Worm (Caenorhabditis elegans) whole organism, L1 larva: ENCODE data around the gene far-8.

ENCODE experiments used
- C04F5.9 ChIP-seq: sonication (generic microtip); optimal IDR thresholded peaks from 2 replicates; lab custom pipeline; 2016; ENCODE audit warnings: missing genetic modification characterization, missing compliant biosample characterization
- C16A3.4 ChIP-seq: fragments of 150-350 bp; optimal IDR thresholded peaks from 2 replicates; lab custom pipeline; 2014; ENCODE audit warnings: missing biosample characterization, missing genetic modification characterization
- C34B4.2 ChIP-seq: sonication (generic microtip); optimal IDR thresholded peaks from 2 replicates; lab custom pipeline; 2017; ENCODE audit warnings: mild to moderate bottlenecking, missing genetic modification characterization, missing compliant biosample characterization
- Y116A8C.19 ChIP-seq: sonication (generic microtip); optimal IDR thresholded peaks from 2 replicates; lab custom pipeline; 2016; ENCODE audit warnings: missing compliant biosample characterization, missing genetic modification characterization, borderline replicate concordance
- alr-1 ChIP-seq: fragments of 200-800 bp; sonication (Bioruptor generic); optimal IDR thresholded peaks from 2 replicates; lab custom pipeline; 2018; ENCODE audit warnings: borderline replicate concordance, mild to moderate bottlenecking, missing genetic modification characterization, missing compliant biosample characterization
- aly-2 ChIP-seq: fragments of 150-350 bp; optimal IDR thresholded peaks from 2 replicates; lab custom pipeline; 2014; ENCODE audit warnings: missing biosample characterization, missing genetic modification characterization
- ama-1 ChIP-seq: fragments of 150-350 bp; optimal IDR thresholded peaks from 2 replicates; lab custom pipeline; 2014
- blmp-1 ChIP-seq: fragments of 150-350 bp; optimal IDR thresholded peaks from 2 replicates; lab custom pipeline; 2014; ENCODE audit warnings: missing biosample characterization, missing genetic modification characterization
- ceh-8 ChIP-seq: fragments of 200-800 bp; sonication (Bioruptor generic); optimal IDR thresholded peaks from 2 replicates; lab custom pipeline; 2018; ENCODE audit warnings: mild to moderate bottlenecking, missing genetic modification characterization, moderate library complexity, missing compliant biosample characterization
- ceh-88 ChIP-seq: fragments of 200-800 bp; sonication (Bioruptor generic); IDR thresholded peaks from 2 replicates; pipeline ENCODE4 v1.3.6; 2022; ENCODE audit warnings: missing genetic modification characterization, missing compliant biosample characterization
- ceh-90 ChIP-seq: sonication (generic microtip); optimal IDR thresholded peaks from 2 replicates; lab custom pipeline; 2016; ENCODE audit warnings: missing genetic modification characterization, missing compliant biosample characterization
- dpl-1 ChIP-seq, 3 experiments: fragments of 150-350 bp in 2 of 3; sonication (generic microtip) in 1 of 3; optimal IDR thresholded peaks; 2 replicates each; lab custom pipeline; 2014 to 2017; ENCODE audit warnings: missing biosample characterization in 3 of 3, missing genetic modification characterization in 3 of 3, missing genetic modification reagents in 3 of 3
- dsc-1 ChIP-seq: sonication (generic microtip); optimal IDR thresholded peaks from 2 replicates; lab custom pipeline; 2016; ENCODE audit warnings: mild to moderate bottlenecking, missing genetic modification characterization, missing compliant biosample characterization
- efl-1 ChIP-seq, 4 experiments: fragments of 150-350 bp; optimal IDR thresholded peaks in 3 of 4; peaks in 1 of 4; 1 replicate in 1 of 4; 2 replicates in 3 of 4; lab custom pipeline; 2014; ENCODE audit warnings: missing biosample characterization in 2 of 4, missing genetic modification characterization in 2 of 4, missing genetic modification reagents in 2 of 4
- elt-2 ChIP-seq: sonication (generic microtip); optimal IDR thresholded peaks from 2 replicates; lab custom pipeline; 2016; ENCODE audit warnings: missing genetic modification characterization, mild to moderate bottlenecking, inconsistent platforms, missing compliant biosample characterization, missing genetic modification reagents
- elt-3 ChIP-seq, 6 experiments: fragments of 150-350 bp in 1 of 6; sonication (generic microtip); optimal IDR thresholded peaks; 2 replicates each; lab custom pipeline; 2017 to 2018; ENCODE audit warnings: missing biosample characterization in 6 of 6, missing genetic modification characterization in 6 of 6, inconsistent platforms in 1 of 6
- fkh-10 ChIP-seq: sonication (generic microtip); optimal IDR thresholded peaks from 2 replicates; lab custom pipeline; 2017; ENCODE audit warnings: missing biosample characterization, missing genetic modification reagents, missing genetic modification characterization
- fkh-8 ChIP-seq: sonication (generic microtip); optimal IDR thresholded peaks from 2 replicates; lab custom pipeline; 2016; ENCODE audit warnings: mild to moderate bottlenecking, missing genetic modification characterization, missing compliant biosample characterization
- fos-1 ChIP-seq: fragments of 150-350 bp; optimal IDR thresholded peaks from 2 replicates; lab custom pipeline; 2014; ENCODE audit warnings: missing biosample characterization, missing genetic modification characterization
- grh-1 ChIP-seq: fragments of 200-800 bp; sonication (Bioruptor generic); IDR thresholded peaks from 2 replicates; pipeline ENCODE4 v1.3.6; 2022; ENCODE audit warnings: missing genetic modification reagents, missing genetic modification characterization, missing compliant biosample characterization
- hlh-17 ChIP-seq: fragments of 200-800 bp; sonication (Bioruptor generic); optimal IDR thresholded peaks from 2 replicates; lab custom pipeline; 2018; ENCODE audit warnings: missing genetic modification characterization, mild to moderate bottlenecking, missing compliant biosample characterization, moderate library complexity, borderline replicate concordance
- hpl-2 ChIP-seq: fragments of 150-350 bp; optimal IDR thresholded peaks from 2 replicates; lab custom pipeline; 2014; ENCODE audit warnings: missing biosample characterization, missing genetic modification reagents, missing genetic modification characterization
- irx-1 ChIP-seq: sonication (generic microtip); optimal IDR thresholded peaks from 2 replicates; lab custom pipeline; 2016; ENCODE audit warnings: missing genetic modification characterization, missing compliant biosample characterization
- jun-1 ChIP-seq: fragments of 150-350 bp; optimal IDR thresholded peaks from 2 replicates; lab custom pipeline; 2014; ENCODE audit warnings: missing biosample characterization, missing genetic modification reagents, missing genetic modification characterization
- lin-13 ChIP-seq: fragments of 150-350 bp; optimal IDR thresholded peaks from 2 replicates; lab custom pipeline; 2014; ENCODE audit warnings: missing biosample characterization, missing genetic modification reagents, missing genetic modification characterization
- lin-14 ChIP-seq: fragments of 200-800 bp; sonication (Bioruptor generic); optimal IDR thresholded peaks from 2 replicates; lab custom pipeline; 2018; ENCODE audit warnings: mild to moderate bottlenecking, missing genetic modification characterization, moderate library complexity, missing compliant biosample characterization
- lin-15B ChIP-seq: fragments of 150-350 bp; sonication (generic microtip); optimal IDR thresholded peaks from 3 replicates; lab custom pipeline; 2014; ENCODE audit warnings: missing biosample characterization, missing genetic modification characterization
- lin-39 ChIP-seq: fragments of 150-350 bp; optimal IDR thresholded peaks from 2 replicates; lab custom pipeline; 2014; ENCODE audit warnings: missing biosample characterization, missing genetic modification reagents, missing genetic modification characterization
- lir-3 ChIP-seq: sonication (generic microtip); optimal IDR thresholded peaks from 2 replicates; lab custom pipeline; 2016; ENCODE audit warnings: mild to moderate bottlenecking, missing genetic modification characterization, moderate library complexity, missing compliant biosample characterization; ENCODE audit not compliant: poor library complexity
- lsy-2 ChIP-seq, 2 experiments: fragments of 150-350 bp; optimal IDR thresholded peaks; 2 replicates each; lab custom pipeline; 2014; ENCODE audit warnings: missing biosample characterization in 2 of 2, missing genetic modification characterization in 2 of 2
- mef-2 ChIP-seq: fragments of 150-350 bp; optimal IDR thresholded peaks from 2 replicates; lab custom pipeline; 2014; ENCODE audit warnings: missing biosample characterization, missing genetic modification characterization
- mep-1 ChIP-seq: fragments of 150-350 bp; optimal IDR thresholded peaks from 2 replicates; lab custom pipeline; 2014; ENCODE audit warnings: missing biosample characterization, missing genetic modification characterization
- nhr-11 ChIP-seq: fragments of 150-350 bp; optimal IDR thresholded peaks from 2 replicates; lab custom pipeline; 2014; ENCODE audit warnings: missing biosample characterization, missing genetic modification characterization
- nhr-12 ChIP-seq: sonication (generic microtip); optimal IDR thresholded peaks from 2 replicates; lab custom pipeline; 2017; ENCODE audit warnings: missing biosample characterization, missing genetic modification characterization
- nhr-19 ChIP-seq: fragments of 200-800 bp; sonication (Bioruptor generic); conservative IDR thresholded peaks from 2 replicates; pipeline ENCODE4 v1.3.6; 2022; ENCODE audit warnings: missing genetic modification characterization, missing compliant biosample characterization
- nhr-20 ChIP-seq: sonication (generic microtip); optimal IDR thresholded peaks from 2 replicates; lab custom pipeline; 2016; ENCODE audit warnings: mild to moderate bottlenecking, missing genetic modification characterization, missing compliant biosample characterization
- nhr-28 ChIP-seq: fragments of 150-350 bp; optimal IDR thresholded peaks from 2 replicates; lab custom pipeline; 2014; ENCODE audit warnings: missing biosample characterization, missing genetic modification characterization
- nhr-47 ChIP-seq: sonication (generic microtip); optimal IDR thresholded peaks from 2 replicates; lab custom pipeline; 2016; ENCODE audit warnings: mild to moderate bottlenecking, missing genetic modification characterization, moderate library complexity, missing compliant biosample characterization
- nhr-71 ChIP-seq: sonication (generic microtip); optimal IDR thresholded peaks from 2 replicates; lab custom pipeline; 2016; ENCODE audit warnings: mild to moderate bottlenecking, missing genetic modification characterization, moderate library complexity, missing compliant biosample characterization
- nhr-84 ChIP-seq: sonication (generic microtip); optimal IDR thresholded peaks from 2 replicates; lab custom pipeline; 2017; ENCODE audit warnings: missing biosample characterization, missing genetic modification characterization
- pqm-1 ChIP-seq: sonication (generic microtip); optimal IDR thresholded peaks from 3 replicates; lab custom pipeline; 2017; ENCODE audit warnings: missing biosample characterization, missing genetic modification characterization
- snu-23 ChIP-seq: sonication (generic microtip); optimal IDR thresholded peaks from 2 replicates; lab custom pipeline; 2016; ENCODE audit warnings: missing genetic modification characterization, missing compliant biosample characterization
- sptf-1 ChIP-seq: fragments of 150-350 bp; optimal IDR thresholded peaks from 2 replicates; lab custom pipeline; 2014; ENCODE audit warnings: missing biosample characterization, missing genetic modification characterization
- sup-37 ChIP-seq: fragments of 200-800 bp; sonication (Bioruptor generic); optimal IDR thresholded peaks from 2 replicates; lab custom pipeline; 2018; ENCODE audit warnings: mild to moderate bottlenecking, missing genetic modification characterization, missing compliant biosample characterization
- swsn-7 ChIP-seq: sonication (generic microtip); optimal IDR thresholded peaks from 2 replicates; lab custom pipeline; 2016; ENCODE audit warnings: missing genetic modification characterization, missing compliant biosample characterization
- unc-130 ChIP-seq: fragments of 150-350 bp; optimal IDR thresholded peaks from 2 replicates; lab custom pipeline; 2017; ENCODE audit warnings: missing biosample characterization, missing genetic modification characterization, inconsistent platforms
- unc-98 ChIP-seq: fragments of 200-800 bp; sonication (Bioruptor generic); IDR thresholded peaks from 2 replicates; pipeline ENCODE4 v1.3.6; 2022; ENCODE audit warnings: missing genetic modification characterization, missing compliant biosample characterization
- xbp-1 ChIP-seq: sonication (generic microtip); optimal IDR thresholded peaks from 2 replicates; lab custom pipeline; 2016; ENCODE audit warnings: missing genetic modification characterization, missing compliant biosample characterization
- zag-1 ChIP-seq: fragments of 150-350 bp; optimal IDR thresholded peaks from 2 replicates; lab custom pipeline; 2014; ENCODE audit warnings: missing biosample characterization, missing genetic modification characterization
- zip-4 ChIP-seq: fragments of 200-800 bp; sonication (Bioruptor generic); optimal IDR thresholded peaks from 2 replicates; lab custom pipeline; 2018; ENCODE audit warnings: mild to moderate bottlenecking, missing genetic modification characterization, moderate library complexity, missing compliant biosample characterization

The far-8 gene

DNA sequence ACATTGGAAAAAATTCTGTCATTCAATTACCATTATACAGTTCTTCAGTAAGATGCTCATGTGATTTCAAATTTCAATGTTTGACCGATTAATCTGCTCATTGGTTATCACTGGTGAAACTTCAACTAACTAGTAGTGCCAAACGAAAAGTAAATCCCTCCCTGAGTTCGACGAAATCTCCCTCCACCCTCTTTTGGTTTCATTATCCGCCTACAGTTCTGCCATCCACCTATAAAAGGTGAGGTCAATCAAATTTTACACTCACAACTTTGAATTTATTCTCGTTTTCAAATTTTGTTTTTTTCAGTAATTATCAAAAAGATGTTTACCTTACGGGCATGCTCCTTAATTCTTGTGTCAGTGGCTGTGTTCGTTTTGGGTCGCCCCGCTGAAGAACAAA is at the start of gene far-8:
Gene far-8 (plus strand): TSS at position 301 of the 400 bp plus-strand sequence.
- no peak for TF ChIP-seq mep-1 (tag; lab: Kevin White, UChicago)
- TF ChIP-seq hpl-2 (GFP tag; lab: Kevin White, UChicago) = no peak
- no peak for TF ChIP-seq lin-15B
- no peak for TF ChIP-seq xbp-1 (tag; lab: Kevin White, UChicago)
- no peak for TF ChIP-seq nhr-71
- TF ChIP-seq lir-3 (tag; lab: Kevin White, UChicago) = no peak
- no peak for TF ChIP-seq C34B4.2 (tag; lab: Kevin White, UChicago)
- TF ChIP-seq sup-37 (GFP tag; lab: Kevin White, UChicago) = no peak
- TF ChIP-seq dsc-1 (tag; lab: Kevin White, UChicago) = no peak
- TF ChIP-seq efl-1 (optimal IDR thresholded peaks at IDR 0.05; lab: Kevin White, UChicago) = no peak
- no peak for TF ChIP-seq efl-1 (GFP tag; optimal IDR thresholded peaks at IDR 0.05 in 1 of 2; lab: Kevin White, UChicago)
- TF ChIP-seq dpl-1 (GFP tag; optimal IDR thresholded peaks at IDR 0.05; lab: Kevin White, UChicago) = no peak
- no peak for TF ChIP-seq nhr-47
- TF ChIP-seq C16A3.4 = no peak
- no peak for TF ChIP-seq C04F5.9 (tag; lab: Kevin White, UChicago)
- no peak for TF ChIP-seq aly-2 (tag; lab: Kevin White, UChicago)
- TF ChIP-seq pqm-1 (tag; lab: Kevin White, UChicago) = no peak
- TF ChIP-seq unc-98 (GFP tag; lab: Robert Waterston, UW) = no peak
- TF ChIP-seq lin-39 (tag; lab: Kevin White, UChicago) = no peak
- TF ChIP-seq unc-130 = no peak
- TF ChIP-seq grh-1 (GFP tag; lab: Robert Waterston, UW) = no peak
- TF ChIP-seq, all 84 proteins: peak for 0

DNA sequence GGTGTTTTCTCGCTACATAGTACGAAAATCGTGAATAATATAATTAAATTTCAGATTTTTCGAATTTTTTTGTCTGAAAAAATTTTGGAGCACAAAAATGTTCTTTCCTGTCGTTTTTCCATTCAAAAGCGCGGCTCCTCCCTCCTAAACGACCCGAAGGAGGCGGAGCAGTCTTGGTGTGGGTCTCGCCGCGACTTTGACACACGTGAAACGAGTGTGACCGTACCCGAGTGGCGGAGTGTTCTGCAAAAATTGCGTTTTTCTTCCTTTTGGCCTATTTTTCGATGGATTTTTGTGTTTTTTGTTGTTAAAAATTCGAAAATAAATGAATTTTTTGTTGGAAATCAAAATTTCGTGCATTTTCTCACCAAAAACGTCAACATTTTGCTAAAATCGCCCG is 49.1 kb upstream of the far-8 start, which contains the start of gene snt-2:
Gene snt-2 (minus strand): TSS at position 139 of the 400 bp plus-strand sequence.
- peak; percentile 71 for TF ChIP-seq xbp-1 (tag; lab: Kevin White, UChicago)
- TF ChIP-seq ama-1 (lab: Kevin White, UChicago) = no peak
- no peak for TF ChIP-seq nhr-11 (tag; lab: Kevin White, UChicago)
- peak; percentile 63 for TF ChIP-seq blmp-1 (tag; lab: Kevin White, UChicago)
- TF ChIP-seq nhr-12 (tag; lab: Kevin White, UChicago) = no peak
- TF ChIP-seq nhr-19 (GFP tag; lab: Robert Waterston, UW) = peak; percentile 77
- TF ChIP-seq alr-1 (tag; lab: Kevin White, UChicago) = no peak
- TF ChIP-seq hlh-17 (GFP tag; lab: Kevin White, UChicago) = no peak
- TF ChIP-seq fkh-8 (tag; lab: Kevin White, UChicago) = peak; percentile 84
- peak; percentile 73 for TF ChIP-seq nhr-20 (tag; lab: Kevin White, UChicago)
- peak; percentile 24 for TF ChIP-seq zip-4 (GFP tag; lab: Kevin White, UChicago)
- peak; percentile 77 for TF ChIP-seq dsc-1 (tag; lab: Kevin White, UChicago)
- peak; percentile 18 for TF ChIP-seq ceh-90
- TF ChIP-seq lin-14 (GFP tag; lab: Kevin White, UChicago) = no peak
- TF ChIP-seq swsn-7 (tag; lab: Kevin White, UChicago) = peak; percentile 76
- peak; percentile 76 for TF ChIP-seq irx-1 (tag; lab: Kevin White, UChicago)
- peak; percentile 26 for TF ChIP-seq hpl-2 (GFP tag; lab: Kevin White, UChicago)
- TF ChIP-seq sup-37 (GFP tag; lab: Kevin White, UChicago) = no peak
- TF ChIP-seq fkh-10 (GFP tag; lab: Kevin White, UChicago) = peak; percentile 5
- no peak for TF ChIP-seq sptf-1 (tag; lab: Kevin White, UChicago)
- peak in 2 of 6 experiments; percentile 37 to 44 for TF ChIP-seq elt-3 (tag; optimal IDR thresholded peaks at IDR 0.05; lab: Kevin White, UChicago)
- TF ChIP-seq zag-1 (tag; lab: Kevin White, UChicago) = no peak
- peak; percentile 99 for TF ChIP-seq lsy-2 (tag; optimal IDR thresholded peaks at IDR 0.05; lab: Kevin White, UChicago)
- TF ChIP-seq snu-23 (GFP tag; lab: Kevin White, UChicago) = peak; percentile 88
- TF ChIP-seq lin-13 (GFP tag; lab: Kevin White, UChicago) = peak; percentile 70
- TF ChIP-seq mef-2 = no peak
- no peak for TF ChIP-seq nhr-84 (tag; lab: Kevin White, UChicago)
- TF ChIP-seq elt-2 = peak; percentile 62
- TF ChIP-seq ceh-8 (GFP tag; lab: Kevin White, UChicago) = no peak
- peak; percentile 69 for TF ChIP-seq jun-1 (tag; lab: Kevin White, UChicago)
- TF ChIP-seq Y116A8C.19 (tag; lab: Kevin White, UChicago) = no peak
- TF ChIP-seq pqm-1 (tag; lab: Kevin White, UChicago) = no peak
- TF ChIP-seq efl-1 (optimal IDR thresholded peaks at IDR 0.05; lab: Kevin White, UChicago) = peak; percentile 84 to 86
- TF ChIP-seq efl-1 (GFP tag; optimal IDR thresholded peaks at IDR 0.05 in 1 of 2; lab: Kevin White, UChicago) = peak; percentile 82 to 97
- peak; percentile 30; the same call in 1 of the 2 replicates for TF ChIP-seq ceh-88
- TF ChIP-seq nhr-28 (tag; lab: Kevin White, UChicago) = no peak
- TF ChIP-seq lin-15B = peak; percentile 72
- peak; percentile 62 for TF ChIP-seq fos-1
